Fruit fly (Drosophila melanogaster) whole organism, prepupa: ENCODE data around the gene CG9386.
A peak's percentile ranks its signal among the peaks of the same experiment; 100 is the strongest.

Source experiments
- CG10631 ChIP-seq: fragments of 200-800 bp; sonication (Bioruptor generic); optimal IDR thresholded peaks from 2 replicates; lab custom pipeline; 2016; ENCODE audit warnings: missing biosample characterization, missing genetic modification characterization
- CG11762 ChIP-seq: fragments of 200-800 bp; sonication (Bioruptor generic); optimal IDR thresholded peaks from 3 replicates; lab custom pipeline; 2016; ENCODE audit warnings: missing biosample characterization, missing genetic modification characterization; ENCODE audit not compliant: insufficient read depth
- CG1621 ChIP-seq: fragments of 200-800 bp; sonication (Bioruptor generic); optimal IDR thresholded peaks from 3 replicates; lab custom pipeline; 2018; ENCODE audit warnings: missing biosample characterization, mild to moderate bottlenecking, missing genetic modification characterization
- CG16779 ChIP-seq: fragments of 200-800 bp; sonication (Bioruptor generic); optimal IDR thresholded peaks from 3 replicates; lab custom pipeline; 2017; ENCODE audit warnings: missing biosample characterization, mild to moderate bottlenecking, missing genetic modification characterization
- CG3032 ChIP-seq: fragments of 200-800 bp; optimal IDR thresholded peaks from 2 replicates; lab custom pipeline; 2019; ENCODE audit warnings: missing biosample characterization, mild to moderate bottlenecking, missing genetic modification characterization, moderate library complexity
- CG32006 ChIP-seq: fragments of 200-800 bp; sonication (Bioruptor generic); optimal IDR thresholded peaks from 3 replicates; lab custom pipeline; 2017; ENCODE audit warnings: missing biosample characterization, mild to moderate bottlenecking, missing genetic modification characterization
- CG3919 ChIP-seq: fragments of 200-800 bp; sonication (Bioruptor generic); optimal IDR thresholded peaks from 3 replicates; lab custom pipeline; 2016; ENCODE audit warnings: missing biosample characterization, missing genetic modification characterization
- CG7368 ChIP-seq: fragments of 200-800 bp; sonication (Bioruptor generic); optimal IDR thresholded peaks from 3 replicates; lab custom pipeline; 2016; ENCODE audit warnings: missing biosample characterization, missing genetic modification characterization
- CG8119 ChIP-seq: fragments of 200-800 bp; sonication (Bioruptor generic); IDR thresholded peaks from 3 replicates; pipeline ENCODE4 v1.3.6; 2022; ENCODE audit warnings: missing biosample characterization, missing genetic modification characterization
- CG8319 ChIP-seq: fragments of 200-800 bp; sonication (Bioruptor generic); optimal IDR thresholded peaks from 3 replicates; lab custom pipeline; 2016; ENCODE audit warnings: missing biosample characterization, missing genetic modification characterization
- Eip93F ChIP-seq: fragments of 200-800 bp; sonication (Bioruptor generic); optimal IDR thresholded peaks from 2 replicates; lab custom pipeline; 2016; ENCODE audit warnings: missing biosample characterization, mild to moderate bottlenecking, missing genetic modification characterization
- Met ChIP-seq: fragments of 200-800 bp; sonication (Bioruptor generic); optimal IDR thresholded peaks from 3 replicates; lab custom pipeline; 2016; ENCODE audit warnings: missing biosample characterization, missing genetic modification characterization
- acj6 ChIP-seq: fragments of 200-800 bp; sonication (Bioruptor generic); optimal IDR thresholded peaks from 3 replicates; lab custom pipeline; 2016; ENCODE audit warnings: missing biosample characterization, missing genetic modification characterization
- salr ChIP-seq, 2 experiments: fragments of 200-800 bp; sonication (Bioruptor generic); optimal IDR thresholded peaks; 3 replicates each; lab custom pipeline; 2016 to 2018; ENCODE audit warnings: missing biosample characterization in 2 of 2, missing genetic modification characterization in 2 of 2, mild to moderate bottlenecking in 1 of 2
- ss ChIP-seq, 2 experiments: fragments of 200-800 bp; sonication (Bioruptor generic); optimal IDR thresholded peaks; 2 replicates in 1 of 2; 3 replicates in 1 of 2; lab custom pipeline; 2017 to 2018; ENCODE audit warnings: mild to moderate bottlenecking in 2 of 2, missing biosample characterization in 2 of 2, missing genetic modification characterization in 2 of 2, moderate library complexity in 1 of 2

Gene CG9386

dm6 chr3R:9504355-9504754, 50.9 kb downstream of the CG9386 start, which contains the start of gene CG8149 (continued):
- TF ChIP-seq CG1621 (tag; lab: Kevin White, UChicago) (peak; percentile 35), CG8319 (GFP tag; lab: Kevin White, UChicago) (no peak), salr (GFP tag; optimal IDR thresholded peaks at IDR 0.05; lab: Kevin White, UChicago) (no peak), CG7368 (GFP tag; lab: Kevin White, UChicago) (no peak), Met (no peak), acj6 (no peak), Eip93F (GFP tag; lab: Kevin White, UChicago) (no peak), CG3032 (no peak), CG11762 (no peak), CG16779 (tag; lab: Kevin White, UChicago) (no peak), ss (GFP tag; optimal IDR thresholded peaks at IDR 0.05; lab: Kevin White, UChicago) (no peak), CG8119 (no peak), CG3919 (GFP tag; lab: Kevin White, UChicago) (no peak), CG10631 (GFP tag; lab: Kevin White, UChicago) (no peak), CG32006 (GFP tag; lab: Kevin White, UChicago) (no peak)
